Worm (Caenorhabditis elegans): ENCODE data around the gene T16A1.10.

ce11 chrII:2137235-2137634 is 45.3 kb upstream of the T16A1.10 start, which contains the start of gene C40A11.4:
- TF ChIP-seq hlh-4 (tag; optimal IDR thresholded peaks at IDR 0.05) = no peak
- no peak for TF ChIP-seq grh-1 (GFP tag; IDR thresholded peaks at IDR 0.05)
- TF ChIP-seq nhr-47 (tag; optimal IDR thresholded peaks at IDR 0.05) = no peak
- no peak for TF ChIP-seq nhr-11 (tag; optimal IDR thresholded peaks at IDR 0.05)
- TF ChIP-seq mdl-1 (tag; optimal IDR thresholded peaks at IDR 0.05) = no peak
- no peak for TF ChIP-seq elt-3 (tag; optimal IDR thresholded peaks at IDR 0.05)
- no peak for TF ChIP-seq ama-1 (optimal IDR thresholded peaks at IDR 0.05)
- TF ChIP-seq ceh-82 (tag; optimal IDR thresholded peaks at IDR 0.05) = no peak
- TF ChIP-seq tlp-1 (tag; optimal IDR thresholded peaks at IDR 0.05) = no peak
- TF ChIP-seq ceh-90 (tag; optimal IDR thresholded peaks at IDR 0.05) = no peak
- no peak for TF ChIP-seq pag-3 (tag; optimal IDR thresholded peaks at IDR 0.05; ENCODE audit: borderline replicate concordance, insufficient read depth)

Measured in whole organism, L1 larva.